Worm (Caenorhabditis elegans): ENCODE measurements around the gene ZK1067.4.

DNA sequence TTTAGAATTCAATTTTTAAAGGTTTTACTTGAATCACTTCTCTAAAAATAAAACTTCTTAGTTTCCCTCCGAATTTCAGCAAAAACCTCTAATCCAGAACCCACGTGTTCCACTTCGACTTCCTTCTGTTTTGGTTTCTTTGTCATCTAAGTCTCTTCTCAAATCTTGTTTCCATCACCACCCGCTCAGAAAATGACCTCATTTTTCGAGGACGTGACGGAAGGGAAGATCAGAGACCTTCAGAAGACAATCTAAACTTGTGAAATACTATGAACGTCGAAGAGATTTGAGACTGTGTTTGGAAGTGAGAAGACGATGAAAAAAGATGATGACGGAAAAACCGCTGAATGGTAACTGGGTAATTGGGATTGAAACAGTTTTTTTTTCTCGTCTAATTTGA lies 20.5 kb upstream of the ZK1067.4 start:
- TF ChIP-seq him-1 (tag; optimal IDR thresholded peaks at IDR 0.05) (no peak), W03F9.2 (tag; optimal IDR thresholded peaks at IDR 0.05) (no peak), dao-5 (tag; optimal IDR thresholded peaks at IDR 0.05) (no peak)

Data from whole organism, L4/young adult.